Worm (Caenorhabditis elegans): Measurements from ENCODE around the gene tcer-1.
A peak's percentile ranks its signal among the peaks of the same experiment; 100 is the strongest.
"Not testable (repeated sequence)": the region's sequence is repeated elsewhere in the genome, so short reads cannot be mapped to it uniquely, and the experiment has no call there.

The tcer-1 gene

ce11 chrII:7093339-7093821, 43.5 kb upstream of the tcer-1 start, which contains the start of gene T02G5.3:
TSS of gene T02G5.3 (plus strand) at chrII:7093389.
- TF ChIP-seq hlh-30 (tag; optimal IDR thresholded peaks at IDR 0.05; ENCODE audit: insufficient read depth), result no peak
- TF ChIP-seq ama-1 (optimal IDR thresholded peaks at IDR 0.05), result peak; percentile 73

- no peak for TF ChIP-seq ttx-3 (tag; optimal IDR thresholded peaks at IDR 0.05)
- TF ChIP-seq sox-2 (GFP tag; IDR thresholded peaks at IDR 0.05), result no peak
- no peak for TF ChIP-seq fkh-6 (tag; optimal IDR thresholded peaks at IDR 0.05)
- TF ChIP-seq sox-4 (tag; optimal IDR thresholded peaks at IDR 0.05), result no peak
- no peak for TF ChIP-seq unc-42 (tag; optimal IDR thresholded peaks at IDR 0.05)
- no peak for TF ChIP-seq ceh-24 (tag; optimal IDR thresholded peaks at IDR 0.05)
- TF ChIP-seq pat-9 (tag; optimal IDR thresholded peaks at IDR 0.05), result no peak
Measured at ce11 chrII:7090852-7091251, 41.0 kb upstream of the tcer-1 start.

- TF ChIP-seq unc-42 (tag; optimal IDR thresholded peaks at IDR 0.05), result peak; percentile 39
- TF ChIP-seq unc-55 (GFP tag; optimal IDR thresholded peaks at IDR 0.05), result no peak
Measured at ce11 chrII:7090085-7090484, 40.2 kb upstream of the tcer-1 start.

- not testable (repeated sequence) for TF ChIP-seq fax-1, lim-6, hlh-8 (tag; optimal IDR thresholded peaks at IDR 0.05)
Measured at ce11 chrII:7084021-7084420, 34.1 kb upstream of the tcer-1 start, which contains the start of the genes T02G5.14 and T02G5.15. TSS of gene T02G5.14 (plus strand) at chrII:7084321. TSS of gene T02G5.15 (plus strand) at chrII:7084321.

ce11 chrII:7075564-7076228, 25.8 kb upstream of the tcer-1 start, which contains the start of gene T02G5.7:
TSS of gene T02G5.7 (plus strand) at chrII:7075614.
- TF ChIP-seq madf-2 (tag; optimal IDR thresholded peaks at IDR 0.05) (no peak), ceh-9 (tag; optimal IDR thresholded peaks at IDR 0.05) (no peak), ceh-14 (tag; optimal IDR thresholded peaks at IDR 0.05) (no peak), F13H6.1 (tag; optimal IDR thresholded peaks at IDR 0.05) (no peak), nhr-232 (tag; optimal IDR thresholded peaks at IDR 0.05) (no peak), unc-55 (GFP tag; optimal IDR thresholded peaks at IDR 0.05) (no peak), ceh-24 (tag; optimal IDR thresholded peaks at IDR 0.05) (no peak), pha-4 (tag; optimal IDR thresholded peaks at IDR 0.05) (no peak), ahr-1 (tag; optimal IDR thresholded peaks at IDR 0.05) (no peak), lin-11 (tag; optimal IDR thresholded peaks at IDR 0.05) (no peak), npax-4 (tag; optimal IDR thresholded peaks at IDR 0.05) (no peak), nhr-11 (tag; optimal IDR thresholded peaks at IDR 0.05) (no peak), sdc-2 (tag; optimal IDR thresholded peaks at IDR 0.05) (no peak), ceh-31 (tag; optimal IDR thresholded peaks at IDR 0.05) (no peak), hlh-30 (tag; optimal IDR thresholded peaks at IDR 0.05; ENCODE audit: insufficient read depth) (no peak), unc-42 (tag; optimal IDR thresholded peaks at IDR 0.05) (no peak)

- TF ChIP-seq zip-5 (tag; optimal IDR thresholded peaks at IDR 0.05), result no peak
- no peak for TF ChIP-seq dve-1 (tag; optimal IDR thresholded peaks at IDR 0.05)
- no peak for TF ChIP-seq nhr-232 (tag; optimal IDR thresholded peaks at IDR 0.05)
- no peak for TF ChIP-seq mec-3 (tag; optimal IDR thresholded peaks at IDR 0.05; ENCODE audit: borderline replicate concordance)
Measured at ce11 chrII:7073537-7073913, 23.7 kb upstream of the tcer-1 start, which contains the start of gene kat-1. TSS of gene kat-1 (plus strand) at chrII:7073814.

All from whole organism, late embryonic.